Worm (Caenorhabditis elegans) whole organism, L3 larva: ENCODE results near the gene wrb-1.

Experiments used
- R02D3.7 ChIP-seq: fragments of 150-350 bp; optimal IDR thresholded peaks from 2 replicates; lab custom pipeline; 2014; ENCODE audit warnings: missing biosample characterization, missing genetic modification characterization
- ZK546.5 ChIP-seq: sonication (generic microtip); optimal IDR thresholded peaks from 2 replicates; lab custom pipeline; 2017; ENCODE audit warnings: missing biosample characterization, missing genetic modification characterization
- aly-2 ChIP-seq: fragments of 150-350 bp; optimal IDR thresholded peaks from 2 replicates; lab custom pipeline; 2014; ENCODE audit warnings: missing biosample characterization, missing genetic modification characterization
- ama-1 ChIP-seq: fragments of 150-350 bp; optimal IDR thresholded peaks from 2 replicates; lab custom pipeline; 2018
- ceh-16 ChIP-seq: sonication (generic microtip); optimal IDR thresholded peaks from 2 replicates; lab custom pipeline; 2017; ENCODE audit warnings: missing biosample characterization, missing genetic modification characterization
- ceh-82 ChIP-seq: fragments of 150-350 bp; optimal IDR thresholded peaks from 2 replicates; lab custom pipeline; 2014; ENCODE audit warnings: missing biosample characterization, missing genetic modification characterization
- ceh-9 ChIP-seq: sonication (generic microtip); optimal IDR thresholded peaks from 2 replicates; lab custom pipeline; 2018; ENCODE audit warnings: missing biosample characterization, missing genetic modification characterization
- egl-27 ChIP-seq: sonication (generic microtip); optimal IDR thresholded peaks from 4 replicates; lab custom pipeline; 2017; ENCODE audit warnings: missing biosample characterization, missing genetic modification reagents, missing genetic modification characterization
- egl-5 ChIP-seq: fragments of 150-350 bp; optimal IDR thresholded peaks from 2 replicates; lab custom pipeline; 2017; ENCODE audit warnings: missing biosample characterization, missing genetic modification reagents, missing genetic modification characterization, inconsistent platforms
- elt-1 ChIP-seq: fragments of 150-350 bp; optimal IDR thresholded peaks from 2 replicates; lab custom pipeline; 2014; ENCODE audit warnings: missing biosample characterization, missing genetic modification characterization
- elt-2 ChIP-seq: sonication (generic microtip); optimal IDR thresholded peaks from 2 replicates; lab custom pipeline; 2016; ENCODE audit warnings: missing genetic modification reagents, mild to moderate bottlenecking, missing genetic modification characterization, missing compliant biosample characterization
- fkh-10 ChIP-seq: sonication (generic microtip); optimal IDR thresholded peaks from 2 replicates; lab custom pipeline; 2017; ENCODE audit warnings: missing biosample characterization, missing genetic modification reagents, missing genetic modification characterization
- fkh-2 ChIP-seq: fragments of 150-350 bp; optimal IDR thresholded peaks from 2 replicates; lab custom pipeline; 2014; ENCODE audit warnings: missing biosample characterization, missing genetic modification reagents, missing genetic modification characterization
- fos-1 ChIP-seq: fragments of 150-350 bp; optimal IDR thresholded peaks from 2 replicates; lab custom pipeline; 2014; ENCODE audit warnings: missing biosample characterization, missing genetic modification characterization
- hmg-11 ChIP-seq: sonication (generic microtip); optimal IDR thresholded peaks from 2 replicates; lab custom pipeline; 2016; ENCODE audit warnings: missing genetic modification characterization, missing compliant biosample characterization
- lin-15B ChIP-seq: fragments of 150-350 bp; optimal IDR thresholded peaks from 2 replicates; lab custom pipeline; 2014; ENCODE audit warnings: missing biosample characterization, missing genetic modification characterization
- lin-39 ChIP-seq: fragments of 150-350 bp; optimal IDR thresholded peaks from 2 replicates; lab custom pipeline; 2018; ENCODE audit warnings: missing biosample characterization, missing genetic modification reagents, missing genetic modification characterization
- lsy-12 ChIP-seq: sonication (generic microtip); optimal IDR thresholded peaks from 2 replicates; lab custom pipeline; 2016; ENCODE audit warnings: mild to moderate bottlenecking, missing genetic modification characterization, missing compliant biosample characterization
- mdl-1 ChIP-seq: fragments of 150-350 bp; optimal IDR thresholded peaks from 2 replicates; lab custom pipeline; 2014; ENCODE audit warnings: missing biosample characterization, missing genetic modification characterization
- mml-1 ChIP-seq: fragments of 150-350 bp; sonication (generic microtip); optimal IDR thresholded peaks from 3 replicates; lab custom pipeline; 2014; ENCODE audit warnings: missing biosample characterization, missing genetic modification characterization
- nfya-1 ChIP-seq: sonication (generic microtip); optimal IDR thresholded peaks from 2 replicates; lab custom pipeline; 2017; ENCODE audit warnings: missing genetic modification characterization, mild to moderate bottlenecking, missing compliant biosample characterization, antibody characterized with exemption, moderate library complexity; ENCODE audit not compliant: insufficient read depth
- nhr-11 ChIP-seq: fragments of 150-350 bp; optimal IDR thresholded peaks from 2 replicates; lab custom pipeline; 2014; ENCODE audit warnings: missing biosample characterization, missing genetic modification characterization
- nhr-12 ChIP-seq: fragments of 150-350 bp; optimal IDR thresholded peaks from 2 replicates; lab custom pipeline; 2014; ENCODE audit warnings: missing biosample characterization, missing genetic modification characterization
- nhr-23 ChIP-seq: fragments of 150-350 bp; optimal IDR thresholded peaks from 2 replicates; lab custom pipeline; 2014; ENCODE audit warnings: missing biosample characterization, missing genetic modification reagents, missing genetic modification characterization
- nhr-25 ChIP-seq: sonication (generic microtip); optimal IDR thresholded peaks from 2 replicates; lab custom pipeline; 2017; ENCODE audit warnings: missing biosample characterization, missing genetic modification characterization
- nhr-28 ChIP-seq: fragments of 150-350 bp; optimal IDR thresholded peaks from 2 replicates; lab custom pipeline; 2014; ENCODE audit warnings: missing biosample characterization, missing genetic modification characterization
- nhr-67 ChIP-seq: fragments of 150-350 bp; optimal IDR thresholded peaks from 2 replicates; lab custom pipeline; 2014; ENCODE audit warnings: missing biosample characterization, missing genetic modification characterization
- nhr-77 ChIP-seq: fragments of 150-350 bp; optimal IDR thresholded peaks from 2 replicates; lab custom pipeline; 2014; ENCODE audit warnings: missing biosample characterization, missing genetic modification characterization
- pha-4 ChIP-seq: fragments of 150-350 bp; optimal IDR thresholded peaks from 2 replicates; lab custom pipeline; 2014; ENCODE audit warnings: missing biosample characterization, missing genetic modification reagents, missing genetic modification characterization
- pqm-1 ChIP-seq: fragments of 150-350 bp; optimal IDR thresholded peaks from 2 replicates; lab custom pipeline; 2017; ENCODE audit warnings: missing biosample characterization, missing genetic modification characterization, inconsistent platforms
- sea-2 ChIP-seq: fragments of 150-350 bp; sonication (generic microtip); optimal IDR thresholded peaks from 4 replicates; lab custom pipeline; 2014; ENCODE audit warnings: missing biosample characterization, missing genetic modification reagents, missing genetic modification characterization
- tbx-2 ChIP-seq: sonication (generic microtip); optimal IDR thresholded peaks from 2 replicates; lab custom pipeline; 2016; ENCODE audit warnings: mild to moderate bottlenecking, missing genetic modification characterization, missing compliant biosample characterization
- unc-39 ChIP-seq: sonication (generic microtip); optimal IDR thresholded peaks from 4 replicates; lab custom pipeline; 2017; ENCODE audit warnings: missing biosample characterization, missing genetic modification characterization
- zag-1 ChIP-seq: fragments of 150-350 bp; optimal IDR thresholded peaks from 2 replicates; lab custom pipeline; 2014; ENCODE audit warnings: missing biosample characterization, missing genetic modification characterization
- ztf-11 ChIP-seq: fragments of 150-350 bp; optimal IDR thresholded peaks from 2 replicates; lab custom pipeline; 2014; ENCODE audit warnings: missing biosample characterization, missing genetic modification characterization
- ztf-4 ChIP-seq: fragments of 150-350 bp; optimal IDR thresholded peaks from 2 replicates; lab custom pipeline; 2014; ENCODE audit warnings: missing biosample characterization, missing genetic modification characterization

Gene wrb-1

DNA sequence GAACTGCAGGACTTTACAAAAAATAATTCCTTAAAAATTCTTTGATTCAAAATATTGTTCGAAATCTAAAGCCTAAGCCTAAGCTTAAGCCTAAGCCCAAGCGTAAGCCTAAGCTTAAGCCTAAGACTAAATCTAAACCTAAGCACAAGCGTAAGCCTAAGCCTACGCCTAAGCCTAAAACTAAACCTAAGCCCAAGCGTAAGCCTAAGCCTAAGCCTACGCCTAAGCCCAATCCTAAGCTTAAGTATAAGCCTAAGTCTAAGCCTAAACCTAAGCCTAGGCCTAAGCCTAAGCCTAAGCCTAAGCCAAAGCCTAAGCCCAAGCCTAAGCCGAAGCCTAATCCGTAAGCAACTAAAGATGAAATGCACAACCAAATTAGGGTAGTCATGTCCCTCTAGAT is 34.7 kb downstream of the wrb-1 start:
- TF ChIP-seq fkh-10 (no peak), unc-39 (tag; lab: Kevin White, UChicago) (no peak), ceh-16 (tag; lab: Kevin White, UChicago) (no peak), tbx-2 (no peak)

DNA sequence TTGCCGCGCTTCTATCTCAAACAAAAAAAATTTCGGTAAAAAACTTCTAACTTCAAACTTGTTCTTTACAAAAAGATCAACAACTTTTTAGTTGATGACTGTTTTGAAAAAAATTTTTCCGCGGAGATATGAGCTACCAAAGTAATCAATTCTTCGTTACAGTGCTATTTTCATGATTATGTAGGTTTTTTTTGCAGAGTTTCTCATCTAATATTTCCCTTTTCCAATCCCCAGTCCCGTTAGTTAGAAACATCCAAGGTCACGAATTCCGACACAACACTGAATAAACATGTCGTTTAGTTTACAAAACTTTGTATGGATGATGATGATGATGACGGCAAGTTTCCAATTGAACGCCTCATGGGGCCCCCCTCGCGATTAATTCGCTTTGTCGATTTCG is 36.7 kb downstream of the wrb-1 start:
- no peak for TF ChIP-seq lin-39
- no peak for TF ChIP-seq egl-27 (tag; lab: Kevin White, UChicago)
- TF ChIP-seq ZK546.5 (tag; lab: Kevin White, UChicago) = no peak

DNA sequence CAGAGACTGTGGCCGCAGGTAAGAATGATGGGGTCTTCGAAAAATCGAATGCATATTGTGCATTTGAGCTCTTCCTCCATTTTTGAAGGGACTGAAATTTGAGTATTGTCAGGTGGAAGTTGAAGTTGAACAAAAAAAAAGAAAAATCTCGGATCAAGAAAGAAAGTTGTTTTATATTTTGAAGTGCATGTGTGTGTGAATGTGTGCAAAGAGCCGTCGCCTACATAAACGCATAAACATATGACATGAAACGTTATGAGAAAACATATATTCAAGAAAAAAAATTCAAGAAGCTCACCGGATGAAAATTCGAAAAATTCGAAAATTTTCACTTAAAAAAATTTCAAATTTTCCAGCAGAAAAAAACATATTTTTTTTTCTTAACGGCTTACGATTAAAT is 39.5 kb downstream of the wrb-1 start, which contains the start of gene madd-2:
TSS of gene madd-2 (minus strand) at position 101 of the 400 bp plus-strand sequence.
- TF ChIP-seq nhr-67 (tag; lab: Kevin White, UChicago) (no peak), ceh-82 (tag; lab: Kevin White, UChicago) (no peak), lsy-12 (no peak), sea-2 (no peak), pha-4 (no peak), ceh-9 (tag; lab: Kevin White, UChicago) (no peak), egl-27 (tag; lab: Kevin White, UChicago) (no peak), ZK546.5 (tag; lab: Kevin White, UChicago) (no peak), mdl-1 (tag; lab: Kevin White, UChicago) (no peak), ama-1 (no peak), pqm-1 (tag; lab: Kevin White, UChicago) (no peak), aly-2 (tag; lab: Kevin White, UChicago) (no peak), lin-15B (tag; lab: Kevin White, UChicago) (no peak), nhr-12 (tag; lab: Kevin White, UChicago) (no peak), nfya-1 (tag; lab: Kevin White, UChicago) (no peak), unc-39 (tag; lab: Kevin White, UChicago) (no peak)

DNA sequence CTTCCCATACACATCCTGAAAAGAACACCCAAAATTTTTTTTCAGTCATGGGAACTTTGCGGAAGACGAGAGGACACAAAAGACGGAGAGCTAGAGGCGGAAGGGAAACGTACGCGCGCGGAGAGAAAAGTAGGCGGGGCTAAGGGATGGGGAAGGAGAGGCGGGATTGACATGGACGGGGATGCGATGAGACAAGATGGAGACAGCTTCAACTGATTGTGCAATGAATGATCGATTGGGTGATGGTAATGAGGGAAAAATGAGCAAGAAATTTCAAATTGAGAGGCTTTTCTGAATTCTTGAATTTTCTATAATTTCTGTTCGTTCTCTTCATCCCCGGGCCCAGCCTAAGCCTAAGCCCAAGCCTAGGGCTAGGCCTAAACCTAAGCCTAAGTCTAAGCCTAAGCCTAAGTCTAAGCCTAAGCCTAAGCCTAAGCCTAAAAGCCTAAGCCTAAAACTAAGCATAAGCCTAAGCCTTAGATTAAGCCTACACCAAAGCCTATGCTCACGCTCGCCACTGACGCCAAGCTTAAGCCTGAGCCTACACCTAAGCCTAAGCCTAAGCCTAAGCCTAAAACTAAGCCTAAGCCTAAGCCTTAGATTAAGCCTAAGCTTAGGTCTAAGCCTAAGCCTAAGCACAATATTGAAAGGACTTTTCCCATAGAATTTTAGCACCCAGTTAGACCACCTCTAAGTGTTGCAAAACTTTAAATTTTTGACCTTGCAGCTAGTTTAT is 40.6 kb downstream of the wrb-1 start:
- TF ChIP-seq lin-39 (peak; percentile 34), mml-1 (tag; lab: Kevin White, UChicago) (no peak), nhr-25 (no peak), hmg-11 (peak; percentile 8), elt-1 (tag; lab: Kevin White, UChicago) (no peak), ztf-11 (no peak), ceh-9 (tag; lab: Kevin White, UChicago) (no peak)

DNA sequence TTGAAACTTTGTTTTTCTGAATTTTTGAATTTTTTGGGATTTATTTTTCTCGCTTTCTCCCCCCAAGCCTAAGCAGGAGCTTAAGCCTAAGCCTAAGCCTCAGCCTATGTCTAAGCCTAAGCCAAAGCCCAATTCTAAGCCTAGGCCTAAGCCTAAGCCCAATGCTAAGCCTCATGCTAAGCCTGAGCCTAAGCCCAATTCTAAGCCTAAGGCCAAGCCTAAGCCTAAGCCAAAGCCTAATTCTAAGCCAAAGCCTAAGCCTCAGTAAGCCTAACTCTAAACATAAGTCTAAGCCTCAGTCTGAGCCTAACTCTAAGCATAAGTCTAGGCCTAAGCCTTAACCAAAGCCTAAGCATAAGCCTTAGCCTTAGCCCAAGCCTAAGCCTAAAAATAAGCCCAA is 46.6 kb downstream of the wrb-1 start:
- TF ChIP-seq unc-39 (tag; lab: Kevin White, UChicago) = no peak
- TF ChIP-seq egl-5 (tag; lab: Kevin White, UChicago) = no peak
- TF ChIP-seq ztf-4 (tag; lab: Kevin White, UChicago) = no peak
- TF ChIP-seq pha-4 = no peak
- TF ChIP-seq ceh-9 (tag; lab: Kevin White, UChicago) = no peak
- TF ChIP-seq elt-2 = no peak
- no peak for TF ChIP-seq ztf-11
- TF ChIP-seq ama-1 = no peak
- no peak for TF ChIP-seq nhr-77 (tag; lab: Kevin White, UChicago)
- TF ChIP-seq ceh-82 (tag; lab: Kevin White, UChicago) = no peak
- TF ChIP-seq fos-1 (tag; lab: Kevin White, UChicago) = no peak
- TF ChIP-seq mdl-1 (tag; lab: Kevin White, UChicago) = no peak
- no peak for TF ChIP-seq nhr-12 (tag; lab: Kevin White, UChicago)
- no peak for TF ChIP-seq nhr-28 (tag; lab: Kevin White, UChicago)
- TF ChIP-seq elt-1 (tag; lab: Kevin White, UChicago) = no peak
- TF ChIP-seq nhr-25 = no peak
- TF ChIP-seq lin-39 = no peak
- no peak for TF ChIP-seq fkh-2 (tag; lab: Kevin White, UChicago)

DNA sequence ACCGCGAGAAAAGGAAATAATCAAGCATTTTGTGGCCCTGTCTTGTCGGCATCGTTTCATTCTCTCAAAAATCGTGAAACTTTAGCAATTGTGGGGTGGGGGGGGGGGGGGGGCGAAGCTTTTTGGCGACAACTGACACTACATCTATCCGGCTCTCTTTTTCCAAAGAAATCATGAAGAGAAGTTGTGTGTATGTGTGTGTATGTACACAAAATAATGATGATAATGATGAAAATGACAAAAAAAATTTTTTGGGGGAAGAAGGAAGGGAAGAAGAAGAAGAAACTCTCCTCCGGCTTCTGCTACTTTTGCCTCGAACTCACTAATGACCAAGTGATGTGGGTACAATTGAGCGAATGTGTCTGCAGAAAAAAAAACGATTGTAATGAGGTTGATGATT is 47.1 kb downstream of the wrb-1 start:
- TF ChIP-seq pqm-1 (tag; lab: Kevin White, UChicago) (no peak), R02D3.7 (tag; lab: Kevin White, UChicago) (no peak), nhr-11 (tag; lab: Kevin White, UChicago) (no peak), nhr-67 (tag; lab: Kevin White, UChicago) (no peak), aly-2 (tag; lab: Kevin White, UChicago) (no peak), nhr-23 (tag; lab: Kevin White, UChicago) (no peak), zag-1 (no peak)
